Fruit fly (Drosophila melanogaster) Kc167 (cell line): ENCODE results near the gene CG32176.

Experiments used
- Myc ChIP-seq: fragments of >200 bp; optimal IDR thresholded peaks from 2 replicates; lab custom pipeline; 2017; ENCODE audit warnings: missing external identifiers
- Sin3A ChIP-seq: fragments of >200 bp; optimal IDR thresholded peaks from 2 replicates; lab custom pipeline; 2018; ENCODE audit warnings: missing external identifiers
- h ChIP-seq: fragments of >200 bp; optimal IDR thresholded peaks from 3 replicates; lab custom pipeline; 2018; ENCODE audit warnings: missing external identifiers
- insv ChIP-seq: fragments of >200 bp; optimal IDR thresholded peaks from 3 replicates; lab custom pipeline; 2018; ENCODE audit warnings: missing external identifiers
- psq ChIP-seq: fragments of >200 bp; optimal IDR thresholded peaks from 2 replicates; lab custom pipeline; 2017; ENCODE audit warnings: missing external identifiers
- ttk ChIP-seq: sonication (Bioruptor generic); optimal IDR thresholded peaks from 2 replicates; lab custom pipeline; 2017; ENCODE audit warnings: missing external identifiers

CG32176 gene

DNA sequence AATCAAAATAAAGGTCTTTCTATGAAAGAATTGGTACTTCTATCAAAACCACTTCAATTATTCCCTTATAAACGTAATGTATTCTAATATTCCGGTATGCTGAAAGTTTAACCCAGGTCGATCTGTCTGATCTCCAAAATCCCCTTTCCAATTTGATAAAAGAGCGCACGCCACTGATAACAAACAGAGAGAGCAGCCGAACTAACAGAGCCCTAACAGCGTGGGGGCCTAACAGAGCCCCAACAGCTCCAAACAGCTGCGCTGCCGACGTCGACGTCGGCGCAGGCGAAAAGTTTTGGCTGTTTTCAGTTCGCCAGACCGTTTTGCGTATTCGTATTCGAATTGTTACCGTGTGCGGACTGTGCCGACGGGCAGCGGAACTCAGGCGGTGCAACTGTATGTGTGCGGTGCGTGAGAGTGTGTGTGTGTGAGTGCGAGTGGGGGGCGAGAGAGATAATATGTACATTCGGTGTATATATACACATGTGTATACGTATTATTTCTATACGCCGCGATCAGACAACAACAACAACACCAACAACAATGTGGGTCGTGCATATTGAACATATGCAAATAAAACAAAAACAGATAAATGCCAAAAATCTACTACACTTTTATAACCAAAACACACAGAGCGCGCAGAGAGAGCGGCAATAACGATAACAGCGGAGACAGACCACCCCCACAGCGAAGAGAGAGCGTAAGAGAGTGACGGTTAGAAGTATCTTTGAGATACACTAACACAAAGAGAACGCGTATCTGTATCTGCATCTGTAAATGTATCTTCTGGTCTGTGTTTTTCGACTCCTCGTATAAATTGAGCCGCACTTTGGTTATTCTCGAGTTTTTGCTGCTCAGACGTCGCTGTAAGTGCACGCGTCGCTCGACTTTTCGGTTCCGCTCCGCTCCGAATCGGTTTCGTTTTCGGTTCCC, 53.4 kb downstream of the CG32176 start, which contains the start of gene Oatp74D:
Gene Oatp74D, plus strand, starts transcription at position 325 of the 933 bp plus-strand sequence.
- TF ChIP-seq Myc (lab: Kevin White, UChicago), result no peak
- no peak for TF ChIP-seq Sin3A (lab: Kevin White, UChicago)
- TF ChIP-seq psq (lab: Kevin White, UChicago), result no peak
- no peak for TF ChIP-seq ttk (lab: Kevin White, UChicago)
- no peak for TF ChIP-seq h (lab: Kevin White, UChicago)
- no peak for TF ChIP-seq insv (lab: Kevin White, UChicago)
